Worm (Caenorhabditis elegans) whole organism, L3 larva: ENCODE data around the gene R10H10.3.

Experiments used
- egl-27 ChIP-seq: sonication (generic microtip); optimal IDR thresholded peaks from 4 replicates; lab custom pipeline; 2017; ENCODE audit warnings: missing biosample characterization, missing genetic modification reagents, missing genetic modification characterization
- nhr-76 ChIP-seq: fragments of 150-350 bp; sonication (generic microtip); optimal IDR thresholded peaks from 5 replicates; lab custom pipeline; 2014; ENCODE audit warnings: missing biosample characterization, missing genetic modification characterization
- pqm-1 ChIP-seq: fragments of 150-350 bp; optimal IDR thresholded peaks from 2 replicates; lab custom pipeline; 2017; ENCODE audit warnings: missing biosample characterization, missing genetic modification characterization, inconsistent platforms
- snpc-4 ChIP-seq: fragments of 150-350 bp; optimal IDR thresholded peaks from 2 replicates; lab custom pipeline; 2014; ENCODE audit warnings: missing biosample characterization, missing genetic modification characterization

- TF ChIP-seq nhr-76 (tag; lab: Kevin White, UChicago) (no peak), pqm-1 (tag; lab: Kevin White, UChicago) (peak; percentile 17), snpc-4 (tag; lab: Kevin White, UChicago) (no peak), egl-27 (tag; lab: Kevin White, UChicago) (no peak)
These were observed 40.8 kb downstream of the R10H10.3 start, which contains the start of gene F13B12.2 for ce11 chrIV:10429129-10429528.
